Worm (Caenorhabditis elegans): ENCODE measurements around the gene T28C12.1.

Gene T28C12.1

ce11 chrV:6352350-6352749, 20.6 kb downstream of the T28C12.1 start:
- TF ChIP-seq nhr-232 (tag; optimal IDR thresholded peaks at IDR 0.05) (no peak), ref-2 (tag; optimal IDR thresholded peaks at IDR 0.05) (peak; percentile 17), rnt-1 (tag; optimal IDR thresholded peaks at IDR 0.05) (peak; percentile 55), F13H6.1 (tag; optimal IDR thresholded peaks at IDR 0.05) (peak; percentile 6), C38D4.7 (GFP tag; optimal IDR thresholded peaks at IDR 0.05) (no peak), unc-42 (tag; optimal IDR thresholded peaks at IDR 0.05) (no peak)

ce11 chrV:6353182-6353780, 21.6 kb downstream of the T28C12.1 start:
- TF ChIP-seq ceh-18 (tag; optimal IDR thresholded peaks at IDR 0.05) = no peak
- no peak for TF ChIP-seq hlh-15 (tag; optimal IDR thresholded peaks at IDR 0.05)
- TF ChIP-seq nfya-1 (tag; optimal IDR thresholded peaks at IDR 0.05) = no peak
- no peak for TF ChIP-seq tbx-2 (tag; optimal IDR thresholded peaks at IDR 0.05)
- TF ChIP-seq ceh-9 (tag; optimal IDR thresholded peaks at IDR 0.05) = no peak
- TF ChIP-seq F13H6.1 (tag; optimal IDR thresholded peaks at IDR 0.05) = peak; percentile 60
- TF ChIP-seq ceh-31 (tag; optimal IDR thresholded peaks at IDR 0.05) = peak; percentile 20

- TF ChIP-seq dmd-4 (tag; optimal IDR thresholded peaks at IDR 0.05; ENCODE audit: borderline replicate concordance) (peak; percentile 4), che-1 (tag; optimal IDR thresholded peaks at IDR 0.05) (no peak), F13H6.1 (tag; optimal IDR thresholded peaks at IDR 0.05) (peak; percentile 78), ref-2 (tag; optimal IDR thresholded peaks at IDR 0.05) (peak; percentile 75)
Observed at ce11 chrV:6354202-6354601, 22.5 kb downstream of the T28C12.1 start.

- no peak for TF ChIP-seq nhr-232 (tag; optimal IDR thresholded peaks at IDR 0.05)
- TF ChIP-seq eyg-1 (tag; optimal IDR thresholded peaks at IDR 0.05) = no peak
- TF ChIP-seq F13H6.1 (tag; optimal IDR thresholded peaks at IDR 0.05) = no peak
- TF ChIP-seq ceh-14 (tag; optimal IDR thresholded peaks at IDR 0.05) = no peak
- no peak for TF ChIP-seq npax-4 (tag; optimal IDR thresholded peaks at IDR 0.05)
- TF ChIP-seq ceh-6 (GFP tag; optimal IDR thresholded peaks at IDR 0.05) = no peak
- no peak for TF ChIP-seq sdc-2 (tag; optimal IDR thresholded peaks at IDR 0.05)
- TF ChIP-seq hlh-13 (GFP tag; optimal IDR thresholded peaks at IDR 0.05) = no peak
- no peak for TF ChIP-seq elt-4 (tag; optimal IDR thresholded peaks at IDR 0.05)
- no peak for TF ChIP-seq ceh-9 (tag; optimal IDR thresholded peaks at IDR 0.05)
- no peak for TF ChIP-seq pha-2 (tag; optimal IDR thresholded peaks at IDR 0.05)
- no peak for TF ChIP-seq ceh-2 (tag; optimal IDR thresholded peaks at IDR 0.05)
- no peak for TF ChIP-seq elt-2 (tag; optimal IDR thresholded peaks at IDR 0.05)
- TF ChIP-seq ceh-30 (tag; optimal IDR thresholded peaks at IDR 0.05) = no peak
- TF ChIP-seq tbx-2 (tag; optimal IDR thresholded peaks at IDR 0.05) = no peak
- no peak for TF ChIP-seq pqm-1 (tag; optimal IDR thresholded peaks at IDR 0.05)
- TF ChIP-seq unc-42 (tag; optimal IDR thresholded peaks at IDR 0.05) = no peak
- TF ChIP-seq hlh-15 (tag; optimal IDR thresholded peaks at IDR 0.05) = no peak
- no peak for TF ChIP-seq unc-55 (GFP tag; optimal IDR thresholded peaks at IDR 0.05)
- TF ChIP-seq lim-6 (tag; optimal IDR thresholded peaks at IDR 0.05) = no peak
Observed at ce11 chrV:6354786-6355185, 23.1 kb downstream of the T28C12.1 start.

ce11 chrV:6355412-6355811, 23.7 kb downstream of the T28C12.1 start:
- peak; percentile 55 for TF ChIP-seq F13H6.1 (tag; optimal IDR thresholded peaks at IDR 0.05)
- TF ChIP-seq ceh-6 (GFP tag; optimal IDR thresholded peaks at IDR 0.05) = no peak

- no peak for TF ChIP-seq fax-1 (tag; optimal IDR thresholded peaks at IDR 0.05)
- no peak for TF ChIP-seq pag-3 (tag; optimal IDR thresholded peaks at IDR 0.05; ENCODE audit: borderline replicate concordance)
- TF ChIP-seq elt-2 (tag; optimal IDR thresholded peaks at IDR 0.05) = peak; percentile 22
- no peak for TF ChIP-seq madf-2 (tag; optimal IDR thresholded peaks at IDR 0.05)
Observed at ce11 chrV:6355975-6356441, 24.3 kb downstream of the T28C12.1 start, which contains the start of gene bcl-11. TSS of gene bcl-11 (plus strand) at chrV:6356025.

Measured in whole organism, late embryonic.